Worm (Caenorhabditis elegans) whole organism, L2 larva: Measurements from ENCODE around the gene R13D11.4.

ENCODE experiments used
- C34F6.9 ChIP-seq: fragments of 150-350 bp; optimal IDR thresholded peaks from 2 replicates; lab custom pipeline; 2014; ENCODE audit warnings: missing biosample characterization, missing genetic modification characterization
- F13H6.1 ChIP-seq: sonication (generic microtip); optimal IDR thresholded peaks from 2 replicates; lab custom pipeline; 2016; ENCODE audit warnings: missing genetic modification characterization, missing compliant biosample characterization
- R02D3.7 ChIP-seq: fragments of 150-350 bp; optimal IDR thresholded peaks from 2 replicates; lab custom pipeline; 2014; ENCODE audit warnings: missing biosample characterization, missing genetic modification characterization
- ZK546.5 ChIP-seq: sonication (generic microtip); optimal IDR thresholded peaks from 2 replicates; lab custom pipeline; 2017; ENCODE audit warnings: missing biosample characterization, missing genetic modification characterization
- ama-1 ChIP-seq: fragments of 150-350 bp; optimal IDR thresholded peaks from 2 replicates; lab custom pipeline; 2018; ENCODE audit warnings: inconsistent platforms
- blmp-1 ChIP-seq: sonication (generic microtip); optimal IDR thresholded peaks from 2 replicates; lab custom pipeline; 2017; ENCODE audit warnings: missing genetic modification characterization, mild to moderate bottlenecking, missing compliant biosample characterization, antibody characterized with exemption, moderate library complexity; ENCODE audit not compliant: insufficient read depth
- dmd-4 ChIP-seq: sonication (generic microtip); optimal IDR thresholded peaks from 2 replicates; lab custom pipeline; 2017; ENCODE audit warnings: missing biosample characterization, missing genetic modification characterization
- lin-13 ChIP-seq: fragments of 150-350 bp; optimal IDR thresholded peaks from 2 replicates; lab custom pipeline; 2014; ENCODE audit warnings: missing biosample characterization, missing genetic modification reagents, missing genetic modification characterization
- mab-5 ChIP-seq: fragments of 150-350 bp; optimal IDR thresholded peaks from 2 replicates; lab custom pipeline; 2014; ENCODE audit warnings: missing biosample characterization, missing genetic modification characterization
- nhr-237 ChIP-seq: fragments of 150-350 bp; optimal IDR thresholded peaks from 2 replicates; lab custom pipeline; 2014; ENCODE audit warnings: missing biosample characterization, missing genetic modification characterization
- nhr-77 ChIP-seq: fragments of 150-350 bp; optimal IDR thresholded peaks from 2 replicates; lab custom pipeline; 2014; ENCODE audit warnings: missing biosample characterization, missing genetic modification characterization
- sma-9 ChIP-seq, 2 experiments: fragments of 150-350 bp in 1 of 2; sonication (generic microtip) in 1 of 2; optimal IDR thresholded peaks; 2 replicates each; lab custom pipeline; 2014 to 2016; ENCODE audit warnings: missing genetic modification characterization in 2 of 2, mild to moderate bottlenecking in 1 of 2, missing biosample characterization in 1 of 2, missing compliant biosample characterization in 1 of 2, missing genetic modification reagents in 1 of 2, moderate library complexity in 1 of 2
- snpc-4 ChIP-seq: fragments of 150-350 bp; optimal IDR thresholded peaks from 2 replicates; lab custom pipeline; 2014; ENCODE audit warnings: missing biosample characterization, missing genetic modification characterization
- zag-1 ChIP-seq: fragments of 150-350 bp; optimal IDR thresholded peaks from 2 replicates; lab custom pipeline; 2014; ENCODE audit warnings: missing biosample characterization, missing genetic modification characterization

ce11 chrV:810281-810862 lies at the start of gene R13D11.4:
- TF ChIP-seq ZK546.5 (tag; lab: Kevin White, UChicago), result no peak
- TF ChIP-seq ama-1, result no peak
- peak; percentile 11 for TF ChIP-seq F13H6.1 (tag; lab: Kevin White, UChicago)
- no peak for TF ChIP-seq dmd-4 (tag; lab: Kevin White, UChicago)
- no peak for TF ChIP-seq zag-1 (tag; lab: Kevin White, UChicago)
- TF ChIP-seq mab-5, result no peak
- no peak for TF ChIP-seq snpc-4 (tag; lab: Kevin White, UChicago)
- TF ChIP-seq R02D3.7 (tag; lab: Kevin White, UChicago), result no peak
- no peak for TF ChIP-seq C34F6.9 (tag; lab: Kevin White, UChicago)
- TF ChIP-seq sma-9 (GFP tag; optimal IDR thresholded peaks at IDR 0.05; lab: Kevin White, UChicago), result no peak
- no peak for TF ChIP-seq sma-9 (tag; optimal IDR thresholded peaks at IDR 0.05; lab: Kevin White, UChicago)
- TF ChIP-seq lin-13, result no peak
- no peak for TF ChIP-seq nhr-237
- TF ChIP-seq nhr-77 (tag; lab: Kevin White, UChicago), result no peak
- no peak for TF ChIP-seq blmp-1 (tag; lab: Kevin White, UChicago)
